Fruit fly (Drosophila melanogaster) whole organism, embryonic: ENCODE measurements around the gene CG16957.

Experiments
- CG10147 ChIP-seq: fragments of 200-800 bp; sonication (Bioruptor generic); optimal IDR thresholded peaks from 2 replicates; lab custom pipeline; 2019; ENCODE audit warnings: missing biosample characterization, mild to moderate bottlenecking, missing genetic modification characterization, moderate library complexity
- CG10209 ChIP-seq: fragments of 200-800 bp; sonication (Bioruptor generic); optimal IDR thresholded peaks from 3 replicates; lab custom pipeline; 2017; ENCODE audit warnings: missing biosample characterization, mild to moderate bottlenecking, missing genetic modification characterization, missing genetic modification reagents
- CG10431 ChIP-seq: fragments of 200-800 bp; sonication (Bioruptor generic); optimal IDR thresholded peaks from 3 replicates; lab custom pipeline; 2018; ENCODE audit warnings: missing biosample characterization, mild to moderate bottlenecking, missing genetic modification characterization
- CG10959 ChIP-seq: fragments of 200-800 bp; sonication (Bioruptor generic); IDR thresholded peaks from 2 replicates; pipeline ENCODE4 v1.3.6; 2022; ENCODE audit warnings: missing biosample characterization, missing genetic modification characterization
- CG12236 ChIP-seq: fragments of 200-800 bp; sonication (Bioruptor generic); optimal IDR thresholded peaks from 2 replicates; lab custom pipeline; 2016; ENCODE audit warnings: missing biosample characterization, missing genetic modification characterization
- CG12299 ChIP-seq: fragments of 200-800 bp; sonication (Bioruptor generic); optimal IDR thresholded peaks from 2 replicates; lab custom pipeline; 2018; ENCODE audit warnings: missing biosample characterization, mild to moderate bottlenecking, missing genetic modification characterization
- CG13123 ChIP-seq: fragments of 200-800 bp; sonication (Bioruptor generic); optimal IDR thresholded peaks from 2 replicates; lab custom pipeline; 2016; ENCODE audit warnings: missing biosample characterization, missing genetic modification characterization
- CG14710 ChIP-seq: fragments of 200-800 bp; sonication (Bioruptor generic); optimal IDR thresholded peaks from 3 replicates; lab custom pipeline; 2019; ENCODE audit warnings: missing biosample characterization, mild to moderate bottlenecking, missing genetic modification characterization, moderate library complexity
- CG15011 ChIP-seq: fragments of 200-800 bp; sonication (Bioruptor generic); optimal IDR thresholded peaks from 3 replicates; lab custom pipeline; 2018; ENCODE audit warnings: missing biosample characterization, mild to moderate bottlenecking, missing genetic modification characterization
- CG2116 ChIP-seq: fragments of 200-800 bp; sonication (Bioruptor generic); optimal IDR thresholded peaks from 3 replicates; lab custom pipeline; 2018; ENCODE audit warnings: missing biosample characterization, mild to moderate bottlenecking, missing genetic modification characterization
- CG2678 ChIP-seq: fragments of 200-800 bp; sonication (Bioruptor generic); optimal IDR thresholded peaks from 3 replicates; lab custom pipeline; 2019; ENCODE audit warnings: missing biosample characterization, mild to moderate bottlenecking, missing genetic modification characterization, moderate library complexity
- CG34224 ChIP-seq: fragments of 200-800 bp; sonication (Bioruptor generic); IDR thresholded peaks from 3 replicates; pipeline ENCODE4 v1.3.6; 2022; ENCODE audit warnings: missing biosample characterization, missing genetic modification characterization; ENCODE audit not compliant: partially characterized antibody
- CG6813 ChIP-seq: fragments of 200-800 bp; sonication (Bioruptor generic); optimal IDR thresholded peaks from 2 replicates; lab custom pipeline; 2017; ENCODE audit warnings: missing biosample characterization, missing genetic modification characterization, mild to moderate bottlenecking, moderate library complexity, missing genetic modification reagents
- CG7839 ChIP-seq: fragments of 200-800 bp; sonication (Bioruptor generic); optimal IDR thresholded peaks from 3 replicates; lab custom pipeline; 2018; ENCODE audit warnings: missing biosample characterization, mild to moderate bottlenecking, missing genetic modification characterization, moderate library complexity
- CG8089 ChIP-seq: fragments of 200-800 bp; sonication (Bioruptor generic); optimal IDR thresholded peaks from 3 replicates; lab custom pipeline; 2016; ENCODE audit warnings: missing biosample characterization, missing genetic modification characterization
- CG8359 ChIP-seq: fragments of 200-800 bp; sonication (Bioruptor generic); optimal IDR thresholded peaks from 2 replicates; lab custom pipeline; 2017; ENCODE audit warnings: missing biosample characterization, mild to moderate bottlenecking, missing genetic modification characterization, borderline replicate concordance
- CG9437 ChIP-seq: fragments of 200-800 bp; sonication (Bioruptor generic); optimal IDR thresholded peaks from 2 replicates; lab custom pipeline; 2018; ENCODE audit warnings: missing biosample characterization, mild to moderate bottlenecking, missing genetic modification characterization
- CG9609 ChIP-seq: fragments of 200-800 bp; sonication (Bioruptor generic); optimal IDR thresholded peaks from 3 replicates; lab custom pipeline; 2016; ENCODE audit warnings: missing biosample characterization, missing genetic modification characterization
- Deaf1 ChIP-seq: fragments of 200-800 bp; optimal IDR thresholded peaks from 3 replicates; lab custom pipeline; 2019; ENCODE audit warnings: missing biosample characterization, mild to moderate bottlenecking, missing genetic modification characterization, moderate library complexity
- Doc2 ChIP-seq: fragments of 200-800 bp; sonication (Bioruptor generic); IDR thresholded peaks from 2 replicates; pipeline ENCODE4 v1.3.6; 2022; ENCODE audit warnings: missing biosample characterization, missing genetic modification characterization
- Drgx ChIP-seq: fragments of 200-800 bp; sonication (Bioruptor generic); IDR thresholded peaks from 2 replicates; pipeline ENCODE4 v1.3.6; 2022; ENCODE audit warnings: missing biosample characterization, missing genetic modification characterization
- Hmx ChIP-seq: fragments of 200-800 bp; sonication (Bioruptor generic); optimal IDR thresholded peaks from 2 replicates; lab custom pipeline; 2016; ENCODE audit warnings: missing biosample characterization, missing genetic modification characterization
- Hr78 ChIP-seq, 2 experiments: fragments of 200-800 bp in 1 of 2; fragments of >200 bp in 1 of 2; sonication (Bioruptor generic) in 1 of 2; optimal IDR thresholded peaks; 2 replicates each; lab custom pipeline; 2017 to 2019; ENCODE audit warnings: missing biosample characterization in 2 of 2, missing genetic modification characterization in 2 of 2, mild to moderate bottlenecking in 1 of 2, moderate library complexity in 1 of 2
- NfI ChIP-seq: fragments of 200-800 bp; sonication (Bioruptor generic); optimal IDR thresholded peaks from 3 replicates; lab custom pipeline; 2018; ENCODE audit warnings: missing biosample characterization, mild to moderate bottlenecking, missing genetic modification characterization, moderate library complexity
- Oli ChIP-seq: fragments of 200-800 bp; sonication (Bioruptor generic); optimal IDR thresholded peaks from 2 replicates; lab custom pipeline; 2018; ENCODE audit warnings: missing biosample characterization, mild to moderate bottlenecking, missing genetic modification characterization, moderate library complexity
- Ssrp ChIP-seq: fragments of 200-800 bp; sonication (Bioruptor generic); optimal IDR thresholded peaks from 2 replicates; lab custom pipeline; 2018; ENCODE audit warnings: missing biosample characterization, mild to moderate bottlenecking, missing genetic modification characterization, moderate library complexity
- Stat92E ChIP-seq, 3 experiments: fragments of >200 bp in 2 of 3; fragments of 200-800 bp in 1 of 3; sonication (Bioruptor generic) in 1 of 3; optimal IDR thresholded peaks; 2 replicates each; lab custom pipeline; 2017 to 2019; ENCODE audit warnings: missing biosample characterization in 3 of 3, missing genetic modification characterization in 3 of 3, mild to moderate bottlenecking in 1 of 3, moderate library complexity in 1 of 3
- TFAM ChIP-seq: fragments of 200-800 bp; sonication (Bioruptor generic); optimal IDR thresholded peaks from 2 replicates; lab custom pipeline; 2017; ENCODE audit warnings: missing biosample characterization, missing genetic modification characterization, inconsistent platforms
- al ChIP-seq: fragments of 200-800 bp; sonication (Bioruptor generic); IDR thresholded peaks from 2 replicates; pipeline ENCODE4 v1.3.6; 2022; ENCODE audit warnings: missing biosample characterization, missing genetic modification characterization
- ash1 ChIP-seq: fragments of 200-800 bp; sonication (Bioruptor generic); optimal IDR thresholded peaks from 2 replicates; lab custom pipeline; 2018; ENCODE audit warnings: missing biosample characterization, mild to moderate bottlenecking, missing genetic modification characterization
- ci ChIP-seq: fragments of 200-800 bp; sonication (Bioruptor generic); IDR thresholded peaks from 3 replicates; pipeline ENCODE4 v1.3.6; 2022; ENCODE audit warnings: missing biosample characterization, missing genetic modification characterization
- da ChIP-seq: fragments of 200-800 bp; sonication (Bioruptor generic); optimal IDR thresholded peaks from 2 replicates; lab custom pipeline; 2016; ENCODE audit warnings: missing biosample characterization, missing genetic modification characterization
- dan ChIP-seq: fragments of 200-800 bp; sonication (Bioruptor generic); IDR thresholded peaks from 2 replicates; pipeline ENCODE4 v1.3.6; 2022; ENCODE audit warnings: missing biosample characterization, missing genetic modification characterization
- dimm ChIP-seq: fragments of 200-800 bp; sonication (Bioruptor generic); IDR thresholded peaks from 2 replicates; pipeline ENCODE4 v1.3.6; 2022; ENCODE audit warnings: missing biosample characterization, missing genetic modification characterization
- dysf ChIP-seq: fragments of 200-800 bp; sonication (Bioruptor generic); IDR thresholded peaks from 3 replicates; pipeline ENCODE4 v1.3.6; 2022; ENCODE audit warnings: missing biosample characterization, missing genetic modification characterization
- ftz-f1 ChIP-seq: fragments of 200-800 bp; sonication (Bioruptor generic); optimal IDR thresholded peaks from 2 replicates; lab custom pipeline; 2016; ENCODE audit warnings: missing biosample characterization, missing genetic modification characterization
- gcm ChIP-seq: fragments of 200-800 bp; sonication (Bioruptor generic); optimal IDR thresholded peaks from 2 replicates; lab custom pipeline; 2019; ENCODE audit warnings: missing biosample characterization, mild to moderate bottlenecking, missing genetic modification characterization, moderate library complexity
- gt ChIP-seq: fragments of 200-800 bp; sonication (Bioruptor generic); IDR thresholded peaks from 2 replicates; pipeline ENCODE4 v1.3.6; 2022; ENCODE audit warnings: missing biosample characterization, missing genetic modification characterization
- ham ChIP-seq: fragments of 200-800 bp; sonication (Bioruptor generic); IDR thresholded peaks from 2 replicates; pipeline ENCODE4 v1.3.6; 2022; ENCODE audit warnings: missing biosample characterization, missing genetic modification characterization
- jumu ChIP-seq: fragments of 200-800 bp; sonication (Bioruptor generic); optimal IDR thresholded peaks from 3 replicates; lab custom pipeline; 2016; ENCODE audit warnings: missing biosample characterization, missing genetic modification characterization
- kay ChIP-seq: fragments of 200-800 bp; sonication (Bioruptor generic); optimal IDR thresholded peaks from 2 replicates; lab custom pipeline; 2016; ENCODE audit warnings: missing biosample characterization, missing genetic modification characterization
- mirr ChIP-seq: fragments of 200-800 bp; sonication (Bioruptor generic); optimal IDR thresholded peaks from 3 replicates; lab custom pipeline; 2018; ENCODE audit warnings: missing biosample characterization, mild to moderate bottlenecking, missing genetic modification characterization
- mld ChIP-seq: fragments of 200-800 bp; sonication (Bioruptor generic); IDR thresholded peaks from 3 replicates; pipeline ENCODE4 v1.3.6; 2022; ENCODE audit warnings: missing biosample characterization, missing genetic modification characterization; ENCODE audit not compliant: partially characterized antibody
- oc ChIP-seq: fragments of 200-800 bp; sonication (Bioruptor generic); optimal IDR thresholded peaks from 2 replicates; lab custom pipeline; 2018; ENCODE audit warnings: missing biosample characterization, mild to moderate bottlenecking, missing genetic modification characterization, moderate library complexity
- repo ChIP-seq: fragments of 200-800 bp; sonication (Bioruptor generic); optimal IDR thresholded peaks from 2 replicates; lab custom pipeline; 2016; ENCODE audit warnings: missing biosample characterization, missing genetic modification characterization
- salm ChIP-seq: fragments of 200-800 bp; sonication (Bioruptor generic); optimal IDR thresholded peaks from 2 replicates; lab custom pipeline; 2018; ENCODE audit warnings: missing biosample characterization, mild to moderate bottlenecking, missing genetic modification characterization
- shn ChIP-seq: fragments of 200-800 bp; sonication (Bioruptor generic); optimal IDR thresholded peaks from 3 replicates; lab custom pipeline; 2016; ENCODE audit warnings: missing biosample characterization, missing genetic modification characterization
- so ChIP-seq: fragments of 200-800 bp; sonication (Bioruptor generic); IDR thresholded peaks from 3 replicates; pipeline ENCODE4 v1.3.6; 2022; ENCODE audit warnings: missing biosample characterization, missing genetic modification characterization
- sqz ChIP-seq: fragments of 200-800 bp; sonication (Bioruptor generic); optimal IDR thresholded peaks from 3 replicates; lab custom pipeline; 2018; ENCODE audit warnings: missing biosample characterization, mild to moderate bottlenecking, missing genetic modification characterization
- sr ChIP-seq: fragments of 200-800 bp; sonication (Bioruptor generic); IDR thresholded peaks from 3 replicates; pipeline ENCODE4 v1.3.6; 2022; ENCODE audit warnings: missing biosample characterization, missing genetic modification characterization

The CG16957 gene

DNA sequence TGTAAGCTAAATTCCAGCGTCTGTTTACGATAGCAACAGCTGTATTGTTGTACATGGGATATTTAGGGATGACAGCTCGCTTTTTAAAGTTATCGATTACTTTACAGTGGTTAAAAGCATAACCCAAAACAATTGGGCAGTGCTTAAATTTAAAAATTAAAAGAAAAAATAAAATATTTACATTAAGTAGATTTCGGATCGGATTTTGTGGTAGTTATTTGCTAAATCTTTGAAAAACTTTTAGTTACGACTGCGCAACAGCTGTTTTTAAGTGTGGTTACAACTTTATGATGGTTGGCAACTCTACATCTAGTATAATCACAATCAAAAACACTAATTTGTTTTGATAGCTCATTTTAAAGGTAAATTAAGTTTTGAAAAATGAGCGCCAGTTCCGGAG is 8.7 kb downstream of the CG16957 start, which contains the start of the genes Ing5 and CG7099 (continued):
- TF ChIP-seq Stat92E (GFP tag; optimal IDR thresholded peaks at IDR 0.05; lab: Kevin White, UChicago): peak in 1 of 3 experiments; percentile 71
- TF ChIP-seq NfI (GFP tag; lab: Kevin White, UChicago): peak; percentile 97
- TF ChIP-seq gcm (GFP tag; lab: Kevin White, UChicago): peak; percentile 93
- peak; percentile 71 for TF ChIP-seq repo (GFP tag; lab: Kevin White, UChicago)
- peak; percentile 88 for TF ChIP-seq Hmx
- peak; percentile 89 for TF ChIP-seq CG2116 (GFP tag; lab: Kevin White, UChicago)
- TF ChIP-seq CG7839: peak; percentile 97
- peak; percentile 85 for TF ChIP-seq CG15011 (GFP tag; lab: Kevin White, UChicago)
- TF ChIP-seq Deaf1 (tag; lab: Kevin White, UChicago): no peak
- TF ChIP-seq CG10209 (GFP tag; lab: Kevin White, UChicago): peak; percentile 95
- TF ChIP-seq CG34224 (GFP tag; lab: Robert Waterston, UW): peak; percentile 58; the same call in 2 of the 3 replicates
- peak; percentile 94 for TF ChIP-seq oc (tag; lab: Kevin White, UChicago)
- peak; percentile 91 for TF ChIP-seq salm (tag; lab: Kevin White, UChicago)
- TF ChIP-seq gt (GFP tag; lab: Robert Waterston, UW): peak; percentile 92
- TF ChIP-seq ftz-f1 (GFP tag; lab: Kevin White, UChicago): peak; percentile 18
- TF ChIP-seq Ssrp (tag; lab: Kevin White, UChicago): peak; percentile 97
- TF ChIP-seq da (GFP tag; lab: Kevin White, UChicago): peak; percentile 83
- TF ChIP-seq dysf: peak; percentile 96
- TF ChIP-seq CG12299 (tag; lab: Kevin White, UChicago): peak; percentile 93
- TF ChIP-seq CG6813 (GFP tag; lab: Kevin White, UChicago): peak; percentile 88
- TF ChIP-seq al (GFP tag; lab: Robert Waterston, UW): peak; percentile 97
- TF ChIP-seq kay (GFP tag; lab: Kevin White, UChicago): peak; percentile 93
- peak; percentile 87 for TF ChIP-seq dan
- TF ChIP-seq CG10147: peak; percentile 93
- TF ChIP-seq CG2678 (tag; lab: Kevin White, UChicago): peak; percentile 96
- TF ChIP-seq CG13123 (GFP tag; lab: Kevin White, UChicago): peak; percentile 95
- peak; percentile 86 for TF ChIP-seq CG9609 (GFP tag; lab: Kevin White, UChicago)
- peak; percentile 97 for TF ChIP-seq ci (GFP tag; lab: Robert Waterston, UW)
- peak; percentile 91 for TF ChIP-seq Doc2 (GFP tag; lab: Robert Waterston, UW)

DNA sequence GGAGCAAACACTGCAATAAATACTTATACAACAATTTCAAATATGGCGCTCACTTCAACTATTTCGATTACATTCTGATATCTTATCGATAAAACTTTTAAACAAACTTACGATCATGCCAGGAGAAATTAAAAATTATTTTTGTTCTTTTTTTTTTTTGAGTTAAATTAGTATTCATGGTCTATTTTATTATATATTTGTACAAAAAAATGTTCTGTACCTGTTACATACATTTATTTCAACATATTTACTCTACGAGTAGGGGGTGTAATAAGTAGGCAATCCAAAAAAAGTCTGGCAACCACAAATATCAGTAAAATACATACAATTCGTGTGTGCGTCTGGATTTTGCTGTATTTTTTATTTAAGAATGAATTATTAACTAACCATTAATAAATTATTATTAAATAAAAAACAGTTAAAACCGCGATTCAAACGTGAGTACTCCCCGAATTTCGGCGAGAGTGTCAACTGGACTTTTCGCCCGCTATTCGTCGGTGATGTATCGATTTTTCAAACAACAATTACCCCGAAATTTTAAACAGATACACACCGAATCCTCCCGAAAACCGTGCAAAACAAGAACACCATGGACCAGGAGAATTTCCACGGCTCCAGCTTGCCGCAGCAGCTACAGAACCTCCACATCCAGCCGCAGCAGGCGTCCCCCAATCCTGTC is 13.5 kb downstream of the CG16957 start, which contains the start of gene loqs:
loqs (plus strand) TSS at position 302 of the 679 bp plus-strand sequence.
- no peak for TF ChIP-seq Oli (tag; lab: Kevin White, UChicago)
- TF ChIP-seq sr (GFP tag; lab: Robert Waterston, UW): no peak
- TF ChIP-seq ash1 (GFP tag; lab: Kevin White, UChicago): no peak
- TF ChIP-seq TFAM (GFP tag; lab: Kevin White, UChicago): no peak
- no peak for TF ChIP-seq jumu (GFP tag; lab: Kevin White, UChicago)
- no peak for TF ChIP-seq mirr
- TF ChIP-seq CG14710 (tag; lab: Kevin White, UChicago): peak; percentile 62
- no peak for TF ChIP-seq CG9437
- TF ChIP-seq CG8089 (GFP tag; lab: Kevin White, UChicago): no peak
- TF ChIP-seq sqz (GFP tag; lab: Kevin White, UChicago): no peak
- TF ChIP-seq Hr78 (GFP tag; optimal IDR thresholded peaks at IDR 0.05; lab: Kevin White, UChicago): no peak
- no peak for TF ChIP-seq so (GFP tag; lab: Robert Waterston, UW)
- no peak for TF ChIP-seq CG10431 (GFP tag; lab: Kevin White, UChicago)
- TF ChIP-seq ham: no peak
- no peak for TF ChIP-seq shn (GFP tag; lab: Kevin White, UChicago)
- TF ChIP-seq mld (GFP tag; lab: Robert Waterston, UW): no peak
- no peak for TF ChIP-seq Drgx
- no peak for TF ChIP-seq CG10959 (GFP tag; lab: Robert Waterston, UW)
- no peak for TF ChIP-seq CG8359 (GFP tag; lab: Kevin White, UChicago)
- TF ChIP-seq CG12236 (GFP tag; lab: Kevin White, UChicago): no peak
- TF ChIP-seq dimm (GFP tag; lab: Robert Waterston, UW): no peak
